Worm (Caenorhabditis elegans): ENCODE results near the gene tag-65.

Gene tag-65

ce11 chrV:13689592-13689991, 11.2 kb upstream of the tag-65 start, which contains the start of gene T01D3.1:
T01D3.1 (plus strand) TSS chrV:13689892.
- TF ChIP-seq T22C8.4 (GFP tag; IDR thresholded peaks at IDR 0.05), result no peak
- TF ChIP-seq ztf-23 (GFP tag; IDR thresholded peaks at IDR 0.05), result no peak

- no peak for TF ChIP-seq T22C8.4 (GFP tag; IDR thresholded peaks at IDR 0.05)
- no peak for TF ChIP-seq flt-1 (GFP tag; IDR thresholded peaks at IDR 0.05)
- no peak for TF ChIP-seq klf-2 (GFP tag; conservative IDR thresholded peaks at IDR 0.05)
- no peak for TF ChIP-seq ztf-29 (GFP tag; IDR thresholded peaks at IDR 0.05)
- no peak for TF ChIP-seq tab-1 (GFP tag; IDR thresholded peaks at IDR 0.05)
- TF ChIP-seq cog-1 (tag; optimal IDR thresholded peaks at IDR 0.05), result no peak
Observed at ce11 chrV:13687504-13687903, 9.1 kb upstream of the tag-65 start.

DNA sequence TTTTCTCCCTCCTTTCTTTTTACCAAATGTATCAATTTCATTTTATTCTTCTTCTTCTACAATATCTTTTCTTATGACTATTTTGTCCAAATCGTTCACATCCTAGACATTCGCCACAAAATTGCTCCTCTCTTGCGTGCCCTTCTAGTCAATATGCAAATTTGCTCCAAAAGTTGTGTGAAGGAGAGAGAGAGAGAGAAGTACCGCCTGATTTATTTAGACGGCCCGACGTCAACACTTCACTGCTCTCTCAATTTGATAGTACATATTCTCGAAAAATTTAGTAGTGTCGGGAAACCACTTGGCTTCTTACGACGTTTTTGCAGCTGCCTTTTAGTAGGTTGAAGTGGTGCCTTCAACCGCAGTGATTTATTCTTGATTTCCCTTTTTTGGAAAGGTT, 8.1 kb upstream of the tag-65 start:
- TF ChIP-seq T22C8.4 (GFP tag; IDR thresholded peaks at IDR 0.05), result no peak
- TF ChIP-seq ztf-23 (GFP tag; IDR thresholded peaks at IDR 0.05), result no peak
- TF ChIP-seq ref-1 (GFP tag; conservative IDR thresholded peaks at IDR 0.05), result no peak
- TF ChIP-seq flt-1 (GFP tag; IDR thresholded peaks at IDR 0.05), result no peak
- TF ChIP-seq klf-2 (GFP tag; conservative IDR thresholded peaks at IDR 0.05), result no peak
- TF ChIP-seq cog-1 (tag; optimal IDR thresholded peaks at IDR 0.05), result no peak

ce11 chrV:13681445-13681844, 3.1 kb upstream of the tag-65 start:
- TF ChIP-seq T22C8.4 (GFP tag; IDR thresholded peaks at IDR 0.05), result no peak
- no peak for TF ChIP-seq ztf-29 (GFP tag; IDR thresholded peaks at IDR 0.05)
- no peak for TF ChIP-seq klf-2 (GFP tag; conservative IDR thresholded peaks at IDR 0.05)

ce11 chrV:13679859-13680258, 1.5 kb upstream of the tag-65 start:
- no peak for TF ChIP-seq klf-2 (GFP tag; conservative IDR thresholded peaks at IDR 0.05)
- TF ChIP-seq ztf-29 (GFP tag; IDR thresholded peaks at IDR 0.05), result no peak
- TF ChIP-seq med-1 (GFP tag; optimal IDR thresholded peaks at IDR 0.05; ENCODE audit: insufficient read depth), result no peak
- TF ChIP-seq flt-1 (GFP tag; IDR thresholded peaks at IDR 0.05), result no peak
- TF ChIP-seq tab-1 (GFP tag; IDR thresholded peaks at IDR 0.05), result no peak
- TF ChIP-seq ztf-23 (GFP tag; IDR thresholded peaks at IDR 0.05), result no peak
- no peak for TF ChIP-seq T22C8.4 (GFP tag; IDR thresholded peaks at IDR 0.05)
- no peak for TF ChIP-seq cog-1 (tag; optimal IDR thresholded peaks at IDR 0.05)
- TF ChIP-seq ref-1 (GFP tag; conservative IDR thresholded peaks at IDR 0.05), result no peak

ce11 chrV:13671911-13672639, 6.3 kb downstream of the tag-65 start, which contains the start of the genes mip-2 and F58G11.4:
mip-2 (minus strand) TSS chrV:13671958.
F58G11.4 (plus strand) TSS chrV:13672589.
- TF ChIP-seq flt-1 (GFP tag; IDR thresholded peaks at IDR 0.05) (no peak), cog-1 (tag; optimal IDR thresholded peaks at IDR 0.05) (no peak), tab-1 (GFP tag; IDR thresholded peaks at IDR 0.05) (no peak)

- TF ChIP-seq klf-2 (GFP tag; conservative IDR thresholded peaks at IDR 0.05) (no peak), T22C8.4 (GFP tag; IDR thresholded peaks at IDR 0.05) (no peak), ref-1 (GFP tag; conservative IDR thresholded peaks at IDR 0.05) (no peak), ztf-23 (GFP tag; IDR thresholded peaks at IDR 0.05) (no peak), ztf-29 (GFP tag; IDR thresholded peaks at IDR 0.05) (no peak), flt-1 (GFP tag; IDR thresholded peaks at IDR 0.05) (no peak), med-1 (GFP tag; optimal IDR thresholded peaks at IDR 0.05; ENCODE audit: insufficient read depth) (no peak), cog-1 (tag; optimal IDR thresholded peaks at IDR 0.05) (no peak), tab-1 (GFP tag; IDR thresholded peaks at IDR 0.05) (no peak)
Observed at ce11 chrV:13669170-13669569, 9.2 kb downstream of the tag-65 start.

DNA sequence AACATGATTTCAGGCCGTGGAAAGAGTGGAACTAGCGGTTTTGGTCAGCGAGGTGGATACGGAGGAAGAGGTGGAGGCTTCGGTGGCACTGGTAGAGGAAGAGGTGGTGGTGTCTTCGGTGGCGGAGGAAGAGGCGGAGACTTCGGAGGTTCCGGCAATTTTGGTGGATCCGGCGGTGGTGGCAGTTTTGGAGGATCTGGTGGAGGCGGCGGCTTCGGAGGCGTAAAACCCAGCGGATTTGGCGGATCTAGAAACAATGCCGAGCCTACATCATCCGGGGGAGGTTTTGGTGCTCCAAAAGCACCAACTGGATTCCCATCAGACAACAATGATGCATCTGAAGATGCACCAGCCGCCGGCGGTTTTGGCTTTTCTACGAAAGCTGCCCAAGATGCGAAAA, 10.1 kb downstream of the tag-65 start:
- TF ChIP-seq tab-1 (GFP tag; IDR thresholded peaks at IDR 0.05) (0 out of 2 replicates have a peak, but pooled peaks have one; percentile 23), flt-1 (GFP tag; IDR thresholded peaks at IDR 0.05) (peak; percentile 57; the same call in 1 of the 2 replicates), klf-2 (GFP tag; conservative IDR thresholded peaks at IDR 0.05) (no peak), ztf-29 (GFP tag; IDR thresholded peaks at IDR 0.05) (no peak), ztf-23 (GFP tag; IDR thresholded peaks at IDR 0.05) (no peak), T22C8.4 (GFP tag; IDR thresholded peaks at IDR 0.05) (no peak)

ce11 chrV:13666460-13666859, 11.9 kb downstream of the tag-65 start:
- TF ChIP-seq ztf-23 (GFP tag; IDR thresholded peaks at IDR 0.05), result no peak
- TF ChIP-seq flt-1 (GFP tag; IDR thresholded peaks at IDR 0.05), result no peak

ce11 chrV:13665089-13665488, 13.3 kb downstream of the tag-65 start, which contains the start of gene rde-12:
rde-12 (plus strand) TSS chrV:13665389.
- TF ChIP-seq cog-1 (tag; optimal IDR thresholded peaks at IDR 0.05) (no peak), med-1 (GFP tag; optimal IDR thresholded peaks at IDR 0.05; ENCODE audit: insufficient read depth) (no peak), tab-1 (GFP tag; IDR thresholded peaks at IDR 0.05) (no peak), klf-2 (GFP tag; conservative IDR thresholded peaks at IDR 0.05) (no peak), ztf-23 (GFP tag; IDR thresholded peaks at IDR 0.05) (no peak)

- no peak for TF ChIP-seq klf-2 (GFP tag; conservative IDR thresholded peaks at IDR 0.05)
- TF ChIP-seq tab-1 (GFP tag; IDR thresholded peaks at IDR 0.05), result no peak
Observed at ce11 chrV:13664340-13664916, 14.0 kb downstream of the tag-65 start.
